Fruit fly (Drosophila melanogaster) Kc167 (cell line): ENCODE results near the gene dnc.

Source experiments
- Myc ChIP-seq: fragments of >200 bp; optimal IDR thresholded peaks from 2 replicates; lab custom pipeline; 2017; ENCODE audit warnings: missing external identifiers
- Sin3A ChIP-seq: fragments of >200 bp; optimal IDR thresholded peaks from 2 replicates; lab custom pipeline; 2018; ENCODE audit warnings: missing external identifiers
- h ChIP-seq: fragments of >200 bp; optimal IDR thresholded peaks from 3 replicates; lab custom pipeline; 2018; ENCODE audit warnings: missing external identifiers
- insv ChIP-seq: fragments of >200 bp; optimal IDR thresholded peaks from 3 replicates; lab custom pipeline; 2018; ENCODE audit warnings: missing external identifiers
- psq ChIP-seq: fragments of >200 bp; optimal IDR thresholded peaks from 2 replicates; lab custom pipeline; 2017; ENCODE audit warnings: missing external identifiers
- ttk ChIP-seq: sonication (Bioruptor generic); optimal IDR thresholded peaks from 2 replicates; lab custom pipeline; 2017; ENCODE audit warnings: missing external identifiers

Gene dnc

DNA sequence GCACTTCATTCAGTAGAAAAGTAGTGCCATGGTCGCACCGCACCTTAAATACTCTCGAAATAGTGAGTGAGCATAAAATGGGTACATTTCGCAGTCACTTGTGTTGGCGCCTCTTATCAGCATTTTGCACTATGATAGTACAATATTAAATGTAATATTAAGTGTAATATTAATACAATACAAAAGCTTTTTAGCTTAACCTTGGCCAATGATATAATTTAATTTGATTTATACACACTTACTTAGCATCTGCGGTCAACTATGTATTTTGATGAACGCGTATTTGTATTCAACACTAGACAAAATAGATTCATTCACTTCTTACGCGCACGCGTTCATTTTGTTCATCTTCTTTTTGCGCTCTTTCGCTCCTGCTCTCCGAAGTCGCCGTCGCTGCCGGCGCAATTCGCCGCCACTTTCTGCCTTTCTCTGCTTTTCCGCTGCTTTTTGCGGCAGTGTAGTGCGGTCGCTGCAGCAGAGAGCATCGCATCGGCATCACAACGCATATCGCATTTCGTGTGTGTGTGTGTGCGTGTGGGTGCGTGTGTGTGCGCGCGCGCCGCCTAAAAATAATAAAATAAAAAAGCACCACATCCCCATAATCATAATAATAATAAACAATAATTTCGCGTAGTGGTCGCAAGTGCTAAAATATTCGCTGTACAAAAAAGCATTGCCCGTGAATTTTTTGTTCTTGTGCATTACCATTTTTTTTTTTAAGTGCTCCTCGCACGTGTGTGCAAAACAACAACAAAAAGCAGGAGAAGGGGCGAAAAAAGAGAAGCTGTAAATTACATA is 112.9 kb downstream of the dnc start:
- TF ChIP-seq h (lab: Kevin White, UChicago) (no peak), insv (no peak)

DNA sequence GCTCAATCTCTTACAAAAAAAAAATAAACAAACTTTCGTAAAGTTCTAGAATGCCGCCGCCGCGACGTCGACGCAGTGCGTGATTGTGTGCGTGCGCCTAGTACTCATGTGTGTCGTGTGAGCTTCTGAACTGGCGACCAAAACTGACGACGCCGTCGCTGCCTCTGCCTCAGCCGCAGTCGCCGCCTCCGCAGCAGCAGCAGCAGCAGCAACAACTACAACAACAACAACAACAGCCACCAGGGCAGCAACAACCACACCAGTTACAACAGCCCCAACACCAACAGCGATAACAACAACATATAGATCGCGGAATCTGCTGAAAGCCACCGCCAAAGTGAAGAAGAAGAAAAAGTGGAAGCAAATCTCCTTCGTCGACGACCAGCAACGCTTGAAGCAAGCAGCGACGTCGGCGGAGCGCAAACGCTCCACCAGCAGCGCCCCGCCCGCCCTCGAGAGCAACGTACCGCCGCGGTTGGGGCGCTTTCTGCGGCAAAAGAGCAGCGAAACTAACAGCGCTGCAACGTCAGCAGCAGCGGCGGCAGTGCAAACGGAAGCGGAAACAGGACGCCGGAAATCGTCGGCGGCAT is 114.9 kb downstream of the dnc start:
- TF ChIP-seq Myc (lab: Kevin White, UChicago) = no peak
- TF ChIP-seq insv = no peak
- TF ChIP-seq psq (lab: Kevin White, UChicago) = no peak
- TF ChIP-seq ttk = no peak
- no peak for TF ChIP-seq h (lab: Kevin White, UChicago)
- no peak for TF ChIP-seq Sin3A (lab: Kevin White, UChicago)

DNA sequence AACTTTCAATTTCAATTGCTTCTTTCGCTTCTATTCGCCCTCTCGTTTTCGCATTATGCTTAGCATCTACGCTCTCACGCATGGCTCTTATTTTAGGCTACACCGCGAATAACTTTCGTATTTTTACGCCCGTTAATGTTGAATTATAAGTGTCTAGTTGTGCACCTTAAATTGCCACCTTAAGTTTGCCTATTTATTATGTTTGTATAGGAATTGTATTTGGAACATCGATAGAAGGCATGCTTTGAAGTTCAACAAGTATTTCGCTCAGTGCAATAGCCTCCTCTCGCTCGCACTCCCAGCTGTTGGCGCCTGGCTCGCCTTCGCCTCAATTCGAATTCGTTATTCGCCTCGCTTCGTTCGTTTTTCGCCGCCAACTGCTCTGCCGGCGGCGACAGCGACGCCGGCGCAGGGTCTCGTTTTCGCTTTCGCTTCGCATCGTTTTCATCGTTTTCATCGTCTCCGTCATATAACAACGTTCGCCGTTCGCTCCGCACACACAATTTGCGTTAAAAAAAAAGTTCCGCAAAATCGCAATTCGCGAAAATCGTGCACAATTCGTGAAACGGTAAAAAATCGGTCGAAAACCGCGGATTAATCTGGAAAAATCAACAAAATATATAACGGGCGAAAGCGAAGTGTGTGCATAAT is 118.7 kb downstream of the dnc start:
- TF ChIP-seq psq (lab: Kevin White, UChicago) (no peak), insv (no peak), Sin3A (lab: Kevin White, UChicago) (no peak), Myc (lab: Kevin White, UChicago) (no peak), h (lab: Kevin White, UChicago) (no peak), ttk (no peak)

DNA sequence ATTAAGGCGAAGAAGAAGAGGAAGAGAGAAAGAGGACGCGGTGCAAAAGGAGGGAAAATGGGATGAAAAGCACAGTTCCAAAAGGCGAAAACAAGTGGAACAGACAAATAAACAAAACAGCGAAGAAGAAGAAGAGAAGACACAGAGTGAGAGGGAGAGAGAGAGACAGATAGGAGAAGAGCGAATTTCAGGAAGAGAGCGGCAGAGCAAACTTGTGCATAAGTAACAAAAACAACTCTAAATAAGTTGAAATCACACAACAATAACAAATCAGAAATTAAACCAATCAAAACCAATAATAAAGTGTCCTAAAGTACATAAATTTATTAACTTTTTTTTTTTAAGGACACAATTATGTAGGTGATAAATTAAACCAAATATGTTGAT is 119.2 kb downstream of the dnc start:
- TF ChIP-seq Sin3A (lab: Kevin White, UChicago) (no peak), ttk (no peak), Myc (lab: Kevin White, UChicago) (no peak), insv (no peak), h (lab: Kevin White, UChicago) (no peak), psq (lab: Kevin White, UChicago) (no peak)

DNA sequence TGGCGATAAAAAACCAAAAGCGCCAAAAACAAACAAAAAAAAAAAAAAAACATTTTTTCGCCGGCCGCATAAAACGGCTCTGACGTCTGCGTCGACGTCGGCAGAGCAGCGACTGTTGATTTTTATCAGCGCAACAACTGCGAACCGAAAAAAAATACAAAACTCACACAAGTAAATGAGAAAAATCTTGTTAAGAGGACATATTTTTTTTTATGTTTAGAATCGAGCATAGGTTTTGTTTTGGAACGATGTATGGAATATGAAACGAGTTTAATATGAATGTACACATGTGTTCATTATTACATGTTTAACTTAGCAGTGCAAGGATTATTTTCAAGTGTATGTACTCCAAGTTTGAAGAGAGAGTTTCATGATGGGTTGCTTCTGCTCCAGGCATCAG is 119.8 kb downstream of the dnc start:
- no peak for TF ChIP-seq Myc (lab: Kevin White, UChicago)
- TF ChIP-seq psq (lab: Kevin White, UChicago) = no peak
- TF ChIP-seq insv = no peak
- TF ChIP-seq Sin3A (lab: Kevin White, UChicago) = no peak
- TF ChIP-seq h (lab: Kevin White, UChicago) = no peak
- TF ChIP-seq ttk = no peak

DNA sequence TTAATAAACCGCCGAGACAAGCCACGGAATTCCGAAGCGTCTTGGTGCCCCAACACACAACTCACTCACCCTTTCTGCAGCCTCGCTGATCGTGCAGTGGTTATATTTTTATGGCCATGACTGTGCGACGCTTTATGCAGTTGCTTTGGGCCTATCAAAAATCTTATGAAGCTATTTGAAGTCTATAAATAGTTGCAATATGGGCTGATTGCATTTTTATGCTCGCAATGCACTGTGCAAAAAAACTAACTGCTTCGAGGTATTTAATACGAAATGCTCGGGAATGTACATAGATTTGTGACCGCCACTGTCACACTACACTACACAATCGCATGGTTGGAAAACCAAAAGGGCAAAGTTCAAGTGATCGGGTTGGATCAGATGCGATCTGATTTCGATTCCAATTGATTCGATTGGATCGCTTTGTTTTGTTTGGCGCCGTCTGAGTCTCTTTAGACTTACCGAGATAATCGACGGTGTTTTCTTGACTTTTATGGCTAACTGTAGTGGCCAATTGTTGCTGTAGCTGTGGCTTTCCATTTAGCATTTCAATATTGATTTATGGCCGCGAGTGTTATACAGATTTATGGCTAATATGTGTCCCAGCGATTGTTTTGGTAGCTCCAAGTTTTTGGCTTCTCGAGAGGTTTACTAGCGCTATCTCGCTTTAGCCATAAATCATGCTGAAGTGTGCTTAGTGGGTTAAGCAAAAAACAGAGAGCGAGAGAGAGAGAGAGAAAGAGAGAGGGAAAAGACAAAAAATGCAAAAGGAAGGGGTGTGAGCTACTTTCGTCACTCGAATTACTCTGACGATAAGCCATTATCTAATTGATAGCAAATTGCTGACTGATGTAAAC is 121.4 kb downstream of the dnc start:
- no peak for TF ChIP-seq psq (lab: Kevin White, UChicago)
- no peak for TF ChIP-seq ttk
- TF ChIP-seq h (lab: Kevin White, UChicago) = no peak
- TF ChIP-seq Sin3A (lab: Kevin White, UChicago) = no peak
- no peak for TF ChIP-seq insv
- TF ChIP-seq Myc (lab: Kevin White, UChicago) = no peak

DNA sequence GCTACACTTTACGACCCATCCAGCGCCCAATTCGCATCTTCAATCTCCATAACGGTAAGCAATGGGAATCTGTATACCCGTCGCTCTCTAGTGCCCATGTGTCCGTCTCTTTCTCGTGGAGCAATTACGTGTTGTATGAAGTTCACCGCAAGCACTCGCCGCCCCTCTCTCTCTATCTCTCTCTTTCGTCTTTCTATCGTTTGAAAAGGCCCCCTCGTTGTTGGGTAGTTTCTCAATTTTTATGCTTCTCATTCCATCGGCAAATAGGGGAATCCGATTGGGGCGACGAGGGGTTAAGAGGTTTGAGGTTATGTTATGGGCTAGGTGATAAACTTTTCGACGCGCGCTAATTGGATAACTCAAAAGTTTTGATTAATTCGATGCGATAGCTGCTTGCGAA is 122.7 kb downstream of the dnc start:
- TF ChIP-seq psq (lab: Kevin White, UChicago) = no peak
- no peak for TF ChIP-seq ttk
- no peak for TF ChIP-seq h (lab: Kevin White, UChicago)
- TF ChIP-seq insv = no peak
- TF ChIP-seq Myc (lab: Kevin White, UChicago) = no peak
- TF ChIP-seq Sin3A (lab: Kevin White, UChicago) = no peak

DNA sequence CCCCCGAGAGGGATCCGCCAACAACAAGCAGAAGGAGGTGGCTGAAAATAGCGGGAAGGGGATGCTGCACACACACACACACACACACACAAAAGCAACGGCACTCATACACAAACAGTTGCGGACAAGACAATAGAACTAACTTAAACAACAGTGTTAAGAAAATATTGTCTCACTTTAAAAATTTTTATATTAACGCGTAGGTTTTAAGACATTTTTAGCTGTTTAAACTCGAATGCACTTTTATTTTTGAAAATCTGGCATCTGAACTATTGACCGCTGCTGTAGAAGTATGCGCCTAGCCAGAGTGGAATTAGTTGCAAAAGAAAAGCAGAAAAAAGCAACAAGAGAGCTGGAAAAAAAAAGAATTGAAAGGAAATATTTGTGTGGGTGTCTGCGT is 134.6 kb downstream of the dnc start:
- no peak for TF ChIP-seq psq (lab: Kevin White, UChicago)
- no peak for TF ChIP-seq ttk
- TF ChIP-seq h (lab: Kevin White, UChicago) = no peak
- no peak for TF ChIP-seq insv
- no peak for TF ChIP-seq Sin3A (lab: Kevin White, UChicago)

DNA sequence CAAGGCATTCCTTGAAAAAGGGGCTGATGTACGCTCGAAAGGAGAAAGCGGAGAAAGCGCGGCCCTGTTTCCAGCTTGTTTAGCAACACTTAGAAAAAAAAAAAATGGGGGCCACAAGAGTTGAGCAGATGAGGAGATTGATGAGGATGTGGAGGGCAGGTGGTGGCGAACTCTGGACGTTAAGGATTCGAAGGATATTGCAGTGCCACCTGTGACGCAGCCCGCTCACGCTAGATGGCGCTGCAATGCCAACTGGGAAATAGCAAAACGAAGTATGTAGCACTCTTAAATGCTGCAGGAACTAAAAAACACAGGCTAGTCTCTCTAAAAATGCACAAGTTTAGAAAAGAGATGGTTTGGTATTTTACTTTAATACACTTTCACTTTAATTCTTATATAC is 135.1 kb downstream of the dnc start:
- TF ChIP-seq Sin3A (lab: Kevin White, UChicago) (no peak), Myc (lab: Kevin White, UChicago) (no peak), ttk (no peak), insv (no peak), psq (lab: Kevin White, UChicago) (no peak), h (lab: Kevin White, UChicago) (no peak)

DNA sequence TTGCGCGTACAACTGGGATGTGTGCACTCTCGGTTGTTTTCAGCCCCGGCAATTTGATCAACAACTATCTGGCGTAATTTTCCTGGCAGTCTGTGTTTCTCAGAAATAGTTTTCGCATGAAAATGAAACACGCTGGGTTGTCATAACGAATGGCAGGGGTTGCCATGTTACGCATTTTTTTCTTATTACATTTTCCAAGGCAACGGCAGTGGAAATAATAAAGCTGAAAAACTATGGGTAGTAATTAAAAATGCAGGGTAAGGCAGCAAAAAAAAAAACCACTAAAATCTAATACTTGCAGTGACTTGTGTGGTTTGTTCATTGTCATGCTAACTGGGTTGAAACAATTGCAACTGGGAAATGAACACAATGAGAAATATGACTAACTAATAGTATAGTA is 140.1 kb downstream of the dnc start, which contains the start of gene CG10793:
Gene CG10793 (minus strand): TSS at position 101 of the 400 bp plus-strand sequence.
- TF ChIP-seq Sin3A (lab: Kevin White, UChicago) (no peak), Myc (lab: Kevin White, UChicago) (no peak), ttk (no peak), h (lab: Kevin White, UChicago) (no peak), psq (lab: Kevin White, UChicago) (no peak), insv (no peak)

DNA sequence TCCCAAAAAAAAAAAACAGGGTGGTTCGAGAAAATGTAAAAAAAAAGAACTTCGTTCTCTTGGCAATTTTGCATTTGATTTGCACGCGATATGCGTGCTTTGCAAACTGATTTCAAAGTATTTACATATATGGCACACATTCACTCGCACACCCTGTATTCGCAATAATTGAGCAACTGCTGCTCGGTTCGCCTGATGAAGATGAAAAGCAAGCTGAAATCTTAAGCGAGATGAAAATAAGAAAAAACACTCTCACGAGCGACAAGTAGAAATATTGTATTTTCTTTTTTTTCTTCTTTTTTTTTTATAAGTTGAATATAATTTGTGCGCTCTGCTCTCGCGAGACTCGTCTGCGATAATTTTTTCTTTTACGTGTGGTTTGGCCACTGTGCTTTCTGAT is 152.7 kb downstream of the dnc start:
- TF ChIP-seq Sin3A (lab: Kevin White, UChicago) (no peak), psq (lab: Kevin White, UChicago) (no peak), ttk (no peak), Myc (lab: Kevin White, UChicago) (no peak), h (lab: Kevin White, UChicago) (no peak), insv (no peak)
